Worm (Caenorhabditis elegans): Measurements from ENCODE around the gene Y116A8C.467.

DNA sequence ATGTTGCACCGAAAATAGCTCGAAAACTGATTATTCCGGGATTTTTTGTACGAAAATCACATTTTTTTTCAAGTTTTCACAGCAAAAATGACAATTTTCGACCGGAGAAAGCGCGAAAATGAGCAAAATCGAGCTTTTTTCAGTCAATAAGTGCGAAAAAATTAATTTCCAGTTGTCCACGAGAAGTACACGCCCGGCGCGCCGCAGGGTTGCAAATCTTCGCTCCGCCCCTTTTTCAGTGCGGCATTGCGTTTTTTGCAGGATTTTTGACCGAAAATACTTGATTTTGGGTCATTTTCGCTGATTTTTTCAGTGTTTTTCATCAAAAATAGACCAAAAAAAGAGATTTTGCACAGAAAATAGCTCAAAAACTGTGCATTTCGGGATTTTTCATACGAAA, 20.7 kb upstream of the Y116A8C.467 start:
- no peak for TF ChIP-seq hmg-4 (GFP tag; optimal IDR thresholded peaks at IDR 0.05)
- TF ChIP-seq ceh-13 (GFP tag; optimal IDR thresholded peaks at IDR 0.05), result no peak
- TF ChIP-seq ama-1 (optimal IDR thresholded peaks at IDR 0.05), result no peak
- no peak for TF ChIP-seq B0310.2 (tag; optimal IDR thresholded peaks at IDR 0.05)
- TF ChIP-seq ets-7 (tag; optimal IDR thresholded peaks at IDR 0.05), result no peak
- no peak for TF ChIP-seq tra-4 (tag; optimal IDR thresholded peaks at IDR 0.05)
- TF ChIP-seq flt-1 (GFP tag; IDR thresholded peaks at IDR 0.05), result no peak
- TF ChIP-seq ceh-36 (tag; optimal IDR thresholded peaks at IDR 0.05), result no peak
- no peak for TF ChIP-seq F13C5.2 (tag; optimal IDR thresholded peaks at IDR 0.05)
- no peak for TF ChIP-seq hnd-1 (tag; optimal IDR thresholded peaks at IDR 0.05)
- no peak for TF ChIP-seq pes-1 (GFP tag; IDR thresholded peaks at IDR 0.05)
